Fruit fly (Drosophila melanogaster): Measurements from ENCODE around the gene CG17600.
A peak's percentile ranks its signal among the peaks of the same experiment; 100 is the strongest.

The CG17600 gene

dm6 chrX:22487667-22488593 is 27.1 kb upstream of the CG17600 start (continued):
- no peak for TF ChIP-seq gcm (GFP tag; optimal IDR thresholded peaks at IDR 0.05)
- no peak for TF ChIP-seq CG17912 (GFP tag; optimal IDR thresholded peaks at IDR 0.05)
- TF ChIP-seq CG11723 (GFP tag; optimal IDR thresholded peaks at IDR 0.05), result no peak
- peak; percentile 24; the same call in 1 of the 2 replicates for TF ChIP-seq Poxn (GFP tag; IDR thresholded peaks at IDR 0.05)
- no peak for TF ChIP-seq CG1233 (GFP tag; optimal IDR thresholded peaks at IDR 0.05)
- no peak for TF ChIP-seq CG10274 (GFP tag; optimal IDR thresholded peaks at IDR 0.05)
- peak; percentile 98 for TF ChIP-seq sd (tag; optimal IDR thresholded peaks at IDR 0.05)
- peak; percentile 73 for TF ChIP-seq sug (tag; optimal IDR thresholded peaks at IDR 0.05)
- TF ChIP-seq CoRest (tag; optimal IDR thresholded peaks at IDR 0.05), result peak; percentile 24
- peak; percentile 19 for TF ChIP-seq onecut (GFP tag; IDR thresholded peaks at IDR 0.05)
- TF ChIP-seq Awh (GFP tag; IDR thresholded peaks at IDR 0.05), result no peak
- peak; percentile 33 for TF ChIP-seq Blimp-1 (GFP tag; optimal IDR thresholded peaks at IDR 0.05)
- no peak for TF ChIP-seq CG2116 (GFP tag; optimal IDR thresholded peaks at IDR 0.05)
- no peak for TF ChIP-seq btn (GFP tag; optimal IDR thresholded peaks at IDR 0.05)
- no peak for TF ChIP-seq CG7963 (GFP tag; IDR thresholded peaks at IDR 0.05; ENCODE audit: partially characterized antibody)
- no peak for TF ChIP-seq klu (GFP tag; IDR thresholded peaks at IDR 0.05)
- no peak for TF ChIP-seq Stat92E (GFP tag; optimal IDR thresholded peaks at IDR 0.05)
- no peak for TF ChIP-seq wdn (GFP tag; IDR thresholded peaks at IDR 0.05)
- TF ChIP-seq CHES-1-like (GFP tag; optimal IDR thresholded peaks at IDR 0.05), result no peak
- TF ChIP-seq CG32532 (GFP tag; IDR thresholded peaks at IDR 0.05), result peak; percentile 69
- TF ChIP-seq sisA (GFP tag; IDR thresholded peaks at IDR 0.05), result peak; percentile 18; the same call in 1 of the 2 replicates
- TF ChIP-seq tll (GFP tag; optimal IDR thresholded peaks at IDR 0.05), result no peak
- TF ChIP-seq BEAF-32 (GFP tag; optimal IDR thresholded peaks at IDR 0.05), result no peak
- no peak; the same call in 1 of the 2 replicates for TF ChIP-seq CG13287 (GFP tag; IDR thresholded peaks at IDR 0.05; ENCODE audit: partially characterized antibody)
- TF ChIP-seq CG11247 (GFP tag; IDR thresholded peaks at IDR 0.05), result peak; percentile 44
- TF ChIP-seq CG9609 (GFP tag; optimal IDR thresholded peaks at IDR 0.05), result no peak
- no peak for TF ChIP-seq so (GFP tag; IDR thresholded peaks at IDR 0.05)
- TF ChIP-seq crc (GFP tag; optimal IDR thresholded peaks at IDR 0.05), result no peak
- TF ChIP-seq CG3838 (GFP tag; optimal IDR thresholded peaks at IDR 0.05), result no peak
- peak; percentile 22; the same call in 1 of the 2 replicates for TF ChIP-seq Xrp1 (GFP tag; IDR thresholded peaks at IDR 0.05)
- TF ChIP-seq CG33557 (GFP tag; optimal IDR thresholded peaks at IDR 0.05), result no peak
- TF ChIP-seq CG2712 (tag; optimal IDR thresholded peaks at IDR 0.05), result peak; percentile 46
- TF ChIP-seq Hr3 (GFP tag; optimal IDR thresholded peaks at IDR 0.05), result no peak
- no peak for TF ChIP-seq CG7556 (GFP tag; optimal IDR thresholded peaks at IDR 0.05)
- TF ChIP-seq sens (GFP tag), result no peak
- TF ChIP-seq CG6791 (GFP tag; IDR thresholded peaks at IDR 0.05; ENCODE audit: partially characterized antibody), result no peak
- TF ChIP-seq fru (optimal IDR thresholded peaks at IDR 0.05), result no peak
- no peak for TF ChIP-seq CG12219 (GFP tag; optimal IDR thresholded peaks at IDR 0.05)
- peak; percentile 11 for TF ChIP-seq ERR (GFP tag; optimal IDR thresholded peaks at IDR 0.05)
- no peak for TF ChIP-seq CG13894 (tag; optimal IDR thresholded peaks at IDR 0.05)
- no peak for TF ChIP-seq CG17829 (tag; optimal IDR thresholded peaks at IDR 0.05)
- no peak for TF ChIP-seq lbe (GFP tag; optimal IDR thresholded peaks at IDR 0.05)
- TF ChIP-seq CG9817 (tag; optimal IDR thresholded peaks at IDR 0.05), result no peak
- TF ChIP-seq HLH4C (GFP tag; IDR thresholded peaks at IDR 0.05; ENCODE audit: partially characterized antibody), result no peak
- no peak for TF ChIP-seq Camta (GFP tag; optimal IDR thresholded peaks at IDR 0.05)
- peak; percentile 18 for TF ChIP-seq CG12391 (tag; optimal IDR thresholded peaks at IDR 0.05)
- no peak for TF ChIP-seq org-1 (GFP tag; optimal IDR thresholded peaks at IDR 0.05)
- TF ChIP-seq B-H1 (GFP tag; IDR thresholded peaks at IDR 0.05), result peak; percentile 42; the same call in 1 of the 3 replicates

Measured in whole organism, embryonic.